Fruit fly (Drosophila melanogaster) whole organism, embryonic: ENCODE data around the gene CG15894.

ENCODE experiments used
- B-H1 ChIP-seq: fragments of 200-800 bp; sonication (Bioruptor generic); IDR thresholded peaks from 3 replicates; pipeline ENCODE4 v1.3.6; 2022; ENCODE audit warnings: missing biosample characterization, missing genetic modification characterization
- Bteb2 ChIP-seq: fragments of 200-800 bp; sonication (Bioruptor generic); optimal IDR thresholded peaks from 2 replicates; lab custom pipeline; 2016; ENCODE audit warnings: missing biosample characterization, missing genetic modification characterization
- CG10147 ChIP-seq: fragments of 200-800 bp; sonication (Bioruptor generic); optimal IDR thresholded peaks from 2 replicates; lab custom pipeline; 2019; ENCODE audit warnings: missing biosample characterization, mild to moderate bottlenecking, missing genetic modification characterization, moderate library complexity
- CG10321 ChIP-seq: fragments of 200-800 bp; sonication (Bioruptor generic); IDR thresholded peaks from 2 replicates; pipeline ENCODE4 v1.3.6; 2022; ENCODE audit warnings: missing biosample characterization, missing genetic modification characterization
- CG10979 ChIP-seq: fragments of 200-800 bp; sonication (Bioruptor generic); optimal IDR thresholded peaks from 2 replicates; lab custom pipeline; 2018; ENCODE audit warnings: missing biosample characterization, mild to moderate bottlenecking, missing genetic modification characterization, moderate library complexity
- CG15073 ChIP-seq: fragments of 200-800 bp; sonication (Bioruptor generic); optimal IDR thresholded peaks from 2 replicates; lab custom pipeline; 2016; ENCODE audit warnings: missing biosample characterization, missing genetic modification characterization
- CG15601 ChIP-seq: fragments of 200-800 bp; sonication (Bioruptor generic); optimal IDR thresholded peaks from 3 replicates; lab custom pipeline; 2019; ENCODE audit warnings: missing biosample characterization, mild to moderate bottlenecking, missing genetic modification characterization, moderate library complexity
- CG17568 ChIP-seq: fragments of 200-800 bp; sonication (Bioruptor generic); optimal IDR thresholded peaks from 2 replicates; lab custom pipeline; 2018; ENCODE audit warnings: missing biosample characterization, mild to moderate bottlenecking, missing genetic modification characterization, moderate library complexity
- CG18011 ChIP-seq: fragments of 200-800 bp; sonication (Bioruptor generic); optimal IDR thresholded peaks from 2 replicates; lab custom pipeline; 2017; ENCODE audit warnings: missing biosample characterization, missing genetic modification characterization, mild to moderate bottlenecking, moderate library complexity, missing genotype
- CG18764 ChIP-seq: fragments of 200-800 bp; sonication (Bioruptor generic); optimal IDR thresholded peaks from 3 replicates; lab custom pipeline; 2016; ENCODE audit warnings: missing biosample characterization, missing genetic modification characterization
- CG30020 ChIP-seq: fragments of 200-800 bp; optimal IDR thresholded peaks from 2 replicates; lab custom pipeline; 2019; ENCODE audit warnings: missing biosample characterization, mild to moderate bottlenecking, missing genetic modification characterization, moderate library complexity
- CG31388 ChIP-seq: fragments of 200-800 bp; sonication (Bioruptor generic); optimal IDR thresholded peaks from 2 replicates; lab custom pipeline; 2016; ENCODE audit warnings: missing biosample characterization, missing genetic modification characterization
- CG34224 ChIP-seq: fragments of 200-800 bp; sonication (Bioruptor generic); IDR thresholded peaks from 3 replicates; pipeline ENCODE4 v1.3.6; 2022; ENCODE audit warnings: missing biosample characterization, missing genetic modification characterization; ENCODE audit not compliant: partially characterized antibody
- CG6791 ChIP-seq: fragments of 200-800 bp; sonication (Bioruptor generic); IDR thresholded peaks from 3 replicates; pipeline ENCODE4 v1.3.6; 2022; ENCODE audit warnings: missing biosample characterization, missing genetic modification characterization; ENCODE audit not compliant: partially characterized antibody
- CG7357 ChIP-seq: fragments of 200-800 bp; sonication (Bioruptor generic); IDR thresholded peaks from 3 replicates; pipeline ENCODE4 v1.3.6; 2022; ENCODE audit warnings: missing biosample characterization, missing genetic modification characterization
- CG9727 ChIP-seq: fragments of 200-800 bp; sonication (Bioruptor generic); optimal IDR thresholded peaks from 3 replicates; lab custom pipeline; 2017; ENCODE audit warnings: missing biosample characterization, mild to moderate bottlenecking, missing genetic modification characterization
- D ChIP-seq, 2 experiments: fragments of 200-800 bp in 1 of 2; fragments of >200 bp in 1 of 2; sonication (Bioruptor generic) in 1 of 2; optimal IDR thresholded peaks; 2 replicates in 1 of 2; 3 replicates in 1 of 2; lab custom pipeline; 2017; ENCODE audit warnings: mild to moderate bottlenecking in 1 of 2, missing biosample characterization in 1 of 2, missing genetic modification characterization in 1 of 2, missing genetic modification reagents in 1 of 2
- Dip2 ChIP-seq: fragments of 200-800 bp; sonication (Bioruptor generic); IDR thresholded peaks from 2 replicates; pipeline ENCODE4 v1.3.6; 2022; ENCODE audit warnings: missing biosample characterization, missing genetic modification characterization
- Doc2 ChIP-seq: fragments of 200-800 bp; sonication (Bioruptor generic); IDR thresholded peaks from 2 replicates; pipeline ENCODE4 v1.3.6; 2022; ENCODE audit warnings: missing biosample characterization, missing genetic modification characterization
- Doc3 ChIP-seq: fragments of 200-800 bp; sonication (Bioruptor generic); IDR thresholded peaks from 3 replicates; pipeline ENCODE4 v1.3.6; 2022; ENCODE audit warnings: missing biosample characterization, missing genetic modification characterization; ENCODE audit not compliant: partially characterized antibody
- Eip74EF ChIP-seq, 2 experiments: fragments of 200-800 bp in 1 of 2; fragments of >200 bp in 1 of 2; sonication (Bioruptor generic) in 1 of 2; optimal IDR thresholded peaks; 2 replicates each; lab custom pipeline; 2017 to 2019; ENCODE audit warnings: missing biosample characterization in 2 of 2, missing genetic modification characterization in 2 of 2, mild to moderate bottlenecking in 1 of 2, moderate library complexity in 1 of 2
- Gug ChIP-seq: fragments of 200-800 bp; sonication (Bioruptor generic); IDR thresholded peaks from 4 replicates; pipeline ENCODE4 v1.3.6; 2022; ENCODE audit warnings: missing biosample characterization, missing genetic modification characterization
- Hr39 ChIP-seq: fragments of >200 bp; optimal IDR thresholded peaks from 2 replicates; lab custom pipeline; 2017
- Nf-YB ChIP-seq: fragments of 200-800 bp; sonication (Bioruptor generic); optimal IDR thresholded peaks from 3 replicates; lab custom pipeline; 2019; ENCODE audit warnings: missing biosample characterization, mild to moderate bottlenecking, missing genetic modification characterization, moderate library complexity
- Ravus ChIP-seq: fragments of 200-800 bp; sonication (Bioruptor generic); IDR thresholded peaks from 2 replicates; pipeline ENCODE4 v1.3.6; 2022; ENCODE audit warnings: missing biosample characterization, missing genetic modification characterization
- Sin3A ChIP-seq: fragments of >200 bp; optimal IDR thresholded peaks from 2 replicates; lab custom pipeline; 2018
- Usf ChIP-seq: fragments of 200-800 bp; sonication (Bioruptor generic); optimal IDR thresholded peaks from 2 replicates; lab custom pipeline; 2017; ENCODE audit warnings: missing genotype, missing biosample characterization, missing genetic modification characterization
- abd-A ChIP-seq: fragments of 200-800 bp; sonication (Bioruptor generic); optimal IDR thresholded peaks from 3 replicates; lab custom pipeline; 2019; ENCODE audit warnings: missing biosample characterization, mild to moderate bottlenecking, missing genetic modification characterization, moderate library complexity
- ac ChIP-seq: fragments of 200-800 bp; sonication (Bioruptor generic); optimal IDR thresholded peaks from 3 replicates; lab custom pipeline; 2017; ENCODE audit warnings: missing biosample characterization, mild to moderate bottlenecking, missing genetic modification characterization
- aop ChIP-seq: fragments of 200-800 bp; sonication (Bioruptor generic); IDR thresholded peaks from 2 replicates; pipeline ENCODE4 v1.3.6; 2022; ENCODE audit warnings: missing biosample characterization, missing genetic modification characterization
- ap ChIP-seq: fragments of 200-800 bp; sonication (Bioruptor generic); IDR thresholded peaks from 2 replicates; pipeline ENCODE4 v1.3.6; 2022; ENCODE audit warnings: missing biosample characterization, missing genetic modification characterization
- ato ChIP-seq: fragments of 200-800 bp; sonication (Bioruptor generic); IDR thresholded peaks from 2 replicates; pipeline ENCODE4 v1.3.6; 2022; ENCODE audit warnings: missing biosample characterization, missing genetic modification characterization; ENCODE audit not compliant: partially characterized antibody
- bigmax ChIP-seq: fragments of 200-800 bp; sonication (Bioruptor generic); optimal IDR thresholded peaks from 2 replicates; lab custom pipeline; 2018; ENCODE audit warnings: missing biosample characterization, mild to moderate bottlenecking, missing genetic modification characterization
- br ChIP-seq: fragments of >200 bp; optimal IDR thresholded peaks from 2 replicates; lab custom pipeline; 2017
- bsh ChIP-seq, 2 experiments: fragments of 200-800 bp; sonication (Bioruptor generic); optimal IDR thresholded peaks; 2 replicates each; lab custom pipeline; 2017 to 2018; ENCODE audit warnings: mild to moderate bottlenecking in 2 of 2, missing biosample characterization in 2 of 2, missing genetic modification characterization in 2 of 2, moderate library complexity in 1 of 2
- crc ChIP-seq: fragments of 200-800 bp; sonication (Bioruptor generic); optimal IDR thresholded peaks from 2 replicates; lab custom pipeline; 2016; ENCODE audit warnings: missing biosample characterization, missing genetic modification characterization
- crol ChIP-seq: fragments of 200-800 bp; sonication (Bioruptor generic); IDR thresholded peaks from 2 replicates; pipeline ENCODE4 v1.3.6; 2022; ENCODE audit warnings: missing biosample characterization, missing genetic modification characterization
- ewg ChIP-seq: fragments of 200-800 bp; sonication (Bioruptor generic); optimal IDR thresholded peaks from 3 replicates; lab custom pipeline; 2017; ENCODE audit warnings: mild to moderate bottlenecking, missing biosample characterization, missing genetic modification reagents, missing genetic modification characterization
- hth ChIP-seq: fragments of >200 bp; optimal IDR thresholded peaks from 2 replicates; lab custom pipeline; 2017; ENCODE audit warnings: inconsistent platforms
- klu ChIP-seq: fragments of 200-800 bp; sonication (Bioruptor generic); IDR thresholded peaks from 2 replicates; pipeline ENCODE4 v1.3.6; 2022; ENCODE audit warnings: missing biosample characterization, missing genetic modification characterization
- maf-S ChIP-seq: fragments of 200-800 bp; sonication (Bioruptor generic); optimal IDR thresholded peaks from 2 replicates; lab custom pipeline; 2016; ENCODE audit warnings: missing biosample characterization, missing genetic modification characterization
- nerfin-1 ChIP-seq: fragments of 200-800 bp; sonication (Bioruptor generic); optimal IDR thresholded peaks from 3 replicates; lab custom pipeline; 2019; ENCODE audit warnings: missing biosample characterization, mild to moderate bottlenecking, missing genetic modification characterization, moderate library complexity
- p53 ChIP-seq: fragments of 200-800 bp; sonication (Bioruptor generic); optimal IDR thresholded peaks from 2 replicates; lab custom pipeline; 2016; ENCODE audit warnings: missing biosample characterization, missing genetic modification characterization
- pho ChIP-seq: fragments of 200-800 bp; sonication (Bioruptor generic); optimal IDR thresholded peaks from 2 replicates; lab custom pipeline; 2016; ENCODE audit warnings: missing biosample characterization, missing genetic modification characterization
- phol ChIP-seq: fragments of 200-800 bp; sonication (Bioruptor generic); optimal IDR thresholded peaks from 3 replicates; lab custom pipeline; 2018; ENCODE audit warnings: missing biosample characterization, mild to moderate bottlenecking, missing genetic modification characterization, moderate library complexity
- psq ChIP-seq: fragments of 200-800 bp; sonication (Bioruptor generic); optimal IDR thresholded peaks from 2 replicates; lab custom pipeline; 2017; ENCODE audit warnings: missing biosample characterization, missing genetic modification characterization
- stwl ChIP-seq: fragments of 200-800 bp; sonication (Bioruptor generic); optimal IDR thresholded peaks from 3 replicates; lab custom pipeline; 2018; ENCODE audit warnings: missing biosample characterization, mild to moderate bottlenecking, missing genetic modification characterization, moderate library complexity
- sug ChIP-seq: fragments of 200-800 bp; optimal IDR thresholded peaks from 2 replicates; lab custom pipeline; 2019; ENCODE audit warnings: missing biosample characterization, mild to moderate bottlenecking, missing genetic modification characterization, moderate library complexity
- trh ChIP-seq: fragments of 200-800 bp; sonication (Bioruptor generic); optimal IDR thresholded peaks from 2 replicates; lab custom pipeline; 2016; ENCODE audit warnings: missing biosample characterization, missing genetic modification characterization
- ttk ChIP-seq: fragments of 200-800 bp; sonication (Bioruptor generic); IDR thresholded peaks from 2 replicates; pipeline ENCODE4 v2.1.2; 2022; ENCODE audit warnings: missing biosample characterization, missing genetic modification characterization
- usp ChIP-seq: fragments of >200 bp; optimal IDR thresholded peaks from 2 replicates; lab custom pipeline; 2017; ENCODE audit warnings: missing biosample characterization, missing genetic modification characterization

The CG15894 gene

dm6 chrX:6340593-6341068 is 31.6 kb downstream of the CG15894 start (continued):
- no peak for TF ChIP-seq Ravus
- TF ChIP-seq ato = no peak
- no peak for TF ChIP-seq Dip2 (GFP tag; lab: Robert Waterston, UW)
- TF ChIP-seq trh = no peak
- TF ChIP-seq phol (tag; lab: Kevin White, UChicago) = peak; percentile 82
- no peak for TF ChIP-seq Sin3A
- no peak for TF ChIP-seq p53
- no peak for TF ChIP-seq CG34224 (GFP tag; lab: Robert Waterston, UW)
- peak; percentile 54; the same call in 1 of the 2 replicates for TF ChIP-seq ttk (GFP tag; lab: Robert Waterston, UW)
- TF ChIP-seq CG17568 (GFP tag; lab: Kevin White, UChicago) = peak; percentile 75
- no peak for TF ChIP-seq pho (GFP tag; lab: Kevin White, UChicago)
- no peak for TF ChIP-seq CG31388 (GFP tag; lab: Kevin White, UChicago)
- peak; percentile 72 for TF ChIP-seq CG18011 (GFP tag; lab: Kevin White, UChicago)
- no peak for TF ChIP-seq stwl (tag; lab: Kevin White, UChicago)
- peak; percentile 40; the same call in 1 of the 2 replicates for TF ChIP-seq klu (GFP tag; lab: Robert Waterston, UW)
- TF ChIP-seq CG7357 (GFP tag; lab: Robert Waterston, UW) = 0 out of 3 replicates have a peak, but pooled peaks have one; percentile 40
- TF ChIP-seq Doc3 (GFP tag; lab: Robert Waterston, UW) = no peak
- no peak for TF ChIP-seq D (optimal IDR thresholded peaks at IDR 0.05; lab: Kevin White, UChicago)
- peak; percentile 68 for TF ChIP-seq D (GFP tag; optimal IDR thresholded peaks at IDR 0.05; lab: Kevin White, UChicago)
- no peak for TF ChIP-seq hth (lab: Kevin White, UChicago)
- peak; percentile 91 for TF ChIP-seq CG10147 (GFP tag; lab: Kevin White, UChicago)
- no peak for TF ChIP-seq ac (GFP tag; lab: Kevin White, UChicago)
- TF ChIP-seq br (lab: Kevin White, UChicago) = no peak
- peak; percentile 69 for TF ChIP-seq Nf-YB
- TF ChIP-seq CG10321 (GFP tag; lab: Robert Waterston, UW) = no peak
- TF ChIP-seq Bteb2 (GFP tag; lab: Kevin White, UChicago) = peak; percentile 7
- no peak for TF ChIP-seq aop (GFP tag; lab: Robert Waterston, UW)
- peak; percentile 34 for TF ChIP-seq CG30020 (tag; lab: Kevin White, UChicago)
- TF ChIP-seq CG9727 (GFP tag; lab: Kevin White, UChicago) = peak; percentile 80
- peak; percentile 75 for TF ChIP-seq CG15601
- TF ChIP-seq CG6791 (GFP tag; lab: Robert Waterston, UW) = no peak
- TF ChIP-seq Hr39 (lab: Kevin White, UChicago) = no peak
- TF ChIP-seq bsh (GFP tag; optimal IDR thresholded peaks at IDR 0.05; lab: Kevin White, UChicago) = peak; percentile 62 to 86
- TF ChIP-seq Usf (GFP tag; lab: Kevin White, UChicago) = peak; percentile 67
- TF ChIP-seq CG15073 (GFP tag; lab: Kevin White, UChicago) = no peak
- TF ChIP-seq B-H1 (GFP tag; lab: Robert Waterston, UW) = no peak; the same call in 2 of the 3 replicates
- peak; percentile 73 for TF ChIP-seq nerfin-1 (tag; lab: Kevin White, UChicago)
- TF ChIP-seq maf-S (GFP tag; lab: Kevin White, UChicago) = no peak
- no peak for TF ChIP-seq bigmax (GFP tag; lab: Kevin White, UChicago)
- TF ChIP-seq Eip74EF (GFP tag; optimal IDR thresholded peaks at IDR 0.05; lab: Kevin White, UChicago) = peak in 1 of 2 experiments; percentile 83
- no peak for TF ChIP-seq usp
- no peak for TF ChIP-seq abd-A (tag; lab: Kevin White, UChicago)
- no peak for TF ChIP-seq ap (GFP tag; lab: Robert Waterston, UW)
- TF ChIP-seq psq (GFP tag; lab: Kevin White, UChicago) = no peak
- no peak for TF ChIP-seq Doc2 (GFP tag; lab: Robert Waterston, UW)
- peak; percentile 58 for TF ChIP-seq ewg (GFP tag; lab: Kevin White, UChicago)
- peak; percentile 38 for TF ChIP-seq CG18764 (GFP tag; lab: Kevin White, UChicago)
- TF ChIP-seq crc = peak; percentile 13
- TF ChIP-seq sug (tag; lab: Kevin White, UChicago) = peak; percentile 72
- peak; percentile 83 for TF ChIP-seq CG10979 (tag; lab: Kevin White, UChicago)
- TF ChIP-seq crol (GFP tag; lab: Robert Waterston, UW) = no peak
- TF ChIP-seq Gug (GFP tag; lab: Robert Waterston, UW) = peak; percentile 35; the same call in 1 of the 4 replicates
